Fruit fly (Drosophila melanogaster): ENCODE measurements around the gene CG1750.

Gene CG1750

dm6 chr3R:31225043-31225681, 29.5 kb downstream of the CG1750 start (continued):
- TF ChIP-seq CG13775 (GFP tag; optimal IDR thresholded peaks at IDR 0.05) (no peak), CG11456 (GFP tag; IDR thresholded peaks at IDR 0.05) (0 out of 3 replicates have a peak, but pooled peaks have one; percentile 39), dm (GFP tag; optimal IDR thresholded peaks at IDR 0.05) (peak; percentile 82), CG15696 (tag; optimal IDR thresholded peaks at IDR 0.05) (no peak), disco-r (GFP tag; optimal IDR thresholded peaks at IDR 0.05) (no peak), Poxn (GFP tag; IDR thresholded peaks at IDR 0.05) (no peak), nom (GFP tag; optimal IDR thresholded peaks at IDR 0.05) (no peak), mirr (GFP tag; optimal IDR thresholded peaks at IDR 0.05) (peak; percentile 24), CG10147 (GFP tag; optimal IDR thresholded peaks at IDR 0.05) (no peak), Stat92E (GFP tag; optimal IDR thresholded peaks at IDR 0.05) (no peak), vvl (GFP tag; IDR thresholded peaks at IDR 0.05) (0 out of 2 replicates have a peak, but pooled peaks have one; percentile 9), CG14441 (GFP tag; IDR thresholded peaks at IDR 0.05) (no peak), tx (GFP tag; optimal IDR thresholded peaks at IDR 0.05) (no peak), CG9797 (GFP tag; optimal IDR thresholded peaks at IDR 0.05) (no peak), grn (GFP tag; optimal IDR thresholded peaks at IDR 0.05) (no peak), emc (GFP tag; optimal IDR thresholded peaks at IDR 0.05) (no peak), crp (GFP tag; optimal IDR thresholded peaks at IDR 0.05) (no peak), ken (GFP tag; IDR thresholded peaks at IDR 0.05) (no peak), slou (GFP tag; optimal IDR thresholded peaks at IDR 0.05) (no peak), hbn (GFP tag; IDR thresholded peaks at IDR 0.05; ENCODE audit: partially characterized antibody) (no peak), zen2 (GFP tag; IDR thresholded peaks at IDR 0.05; ENCODE audit: partially characterized antibody) (no peak), Trl (optimal IDR thresholded peaks at IDR 0.05) (no peak), Trl (GFP tag; optimal IDR thresholded peaks at IDR 0.05) (no peak), CG9437 (GFP tag; optimal IDR thresholded peaks at IDR 0.05) (no peak), Pdp1 (GFP tag; optimal IDR thresholded peaks at IDR 0.05) (peak in 1 of 2 experiments; percentile 93), CG17359 (tag; optimal IDR thresholded peaks at IDR 0.05) (peak; percentile 0), sisA (GFP tag; IDR thresholded peaks at IDR 0.05) (no peak), seq (GFP tag; IDR thresholded peaks at IDR 0.05) (no peak), Hr3 (GFP tag; optimal IDR thresholded peaks at IDR 0.05) (no peak), HLH54F (GFP tag; optimal IDR thresholded peaks at IDR 0.05) (no peak)

DNA sequence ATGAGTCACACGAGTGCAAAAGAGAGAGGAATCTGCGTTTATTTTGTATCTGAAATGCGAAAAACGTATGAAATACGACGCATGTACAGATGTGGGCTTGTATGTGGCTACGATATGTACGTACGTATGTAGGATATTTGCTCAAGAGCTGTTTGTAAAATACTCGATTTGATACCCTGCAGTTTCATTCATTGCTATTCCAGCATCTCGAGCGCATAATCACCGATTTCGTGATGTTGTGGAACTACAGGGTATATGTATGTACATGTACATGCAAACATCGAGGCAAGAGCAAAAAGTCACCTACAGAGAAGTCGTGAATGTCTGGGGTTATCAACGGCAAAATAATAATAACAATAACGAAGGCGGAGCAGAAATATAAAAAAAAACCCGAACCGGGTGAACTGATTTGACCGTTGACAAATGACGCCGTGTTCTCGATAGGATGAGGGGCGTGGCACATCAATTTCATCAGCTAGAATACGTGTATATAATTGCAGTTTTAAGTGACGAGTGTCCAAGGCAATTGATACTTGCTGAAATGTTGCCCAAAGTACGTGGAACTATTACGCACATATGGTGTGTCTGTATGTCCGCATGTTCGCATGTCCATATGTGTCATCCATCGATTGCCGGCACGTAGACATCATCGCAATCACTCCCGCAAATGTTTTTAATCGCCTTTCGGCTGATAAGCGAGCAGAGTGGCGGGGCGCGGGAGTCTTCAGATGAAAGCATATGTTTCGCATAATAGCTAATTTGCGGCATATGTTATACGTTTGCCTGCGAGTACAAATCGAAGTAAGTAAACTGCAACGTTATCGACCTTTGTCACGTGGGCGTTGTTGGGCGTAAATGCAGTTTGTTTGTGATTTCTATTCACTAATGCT, 30.5 kb downstream of the CG1750 start:
- TF ChIP-seq sens-2 (GFP tag; IDR thresholded peaks at IDR 0.05) = no peak
- peak in 1 of 2 experiments; percentile 22 for TF ChIP-seq Pdp1 (GFP tag; optimal IDR thresholded peaks at IDR 0.05)
- no peak for TF ChIP-seq bsh (GFP tag; optimal IDR thresholded peaks at IDR 0.05)
- no peak for TF ChIP-seq tin (GFP tag; optimal IDR thresholded peaks at IDR 0.05)
- TF ChIP-seq PHDP (tag; optimal IDR thresholded peaks at IDR 0.05) = no peak
- no peak for TF ChIP-seq Doc2 (GFP tag; IDR thresholded peaks at IDR 0.05)
- no peak for TF ChIP-seq CG9727 (GFP tag; optimal IDR thresholded peaks at IDR 0.05)
- peak; percentile 80 for TF ChIP-seq exex (tag; optimal IDR thresholded peaks at IDR 0.05)
- TF ChIP-seq sens (GFP tag) = peak; percentile 42
- peak; percentile 48 for TF ChIP-seq sug (tag; optimal IDR thresholded peaks at IDR 0.05)
- no peak for TF ChIP-seq CG6654 (GFP tag; optimal IDR thresholded peaks at IDR 0.05)
- TF ChIP-seq corto (GFP tag; optimal IDR thresholded peaks at IDR 0.05) = no peak
- no peak for TF ChIP-seq usp (GFP tag; optimal IDR thresholded peaks at IDR 0.05)
- TF ChIP-seq NC2β (GFP tag; optimal IDR thresholded peaks at IDR 0.05) = no peak
- no peak for TF ChIP-seq CG1792 (GFP tag; optimal IDR thresholded peaks at IDR 0.05)
- TF ChIP-seq CG15479 (GFP tag; optimal IDR thresholded peaks at IDR 0.05) = peak; percentile 64
- TF ChIP-seq Ets97D (GFP tag; optimal IDR thresholded peaks at IDR 0.05) = no peak
- TF ChIP-seq pita (GFP tag; optimal IDR thresholded peaks at IDR 0.05) = no peak
- no peak for TF ChIP-seq ham (GFP tag; IDR thresholded peaks at IDR 0.05)
- TF ChIP-seq twi (tag; optimal IDR thresholded peaks at IDR 0.05) = peak; percentile 49

Data from whole organism, embryonic.